Fruit fly (Drosophila melanogaster) S2 (cell line): ENCODE data around the gene Adi1.

Source experiments
- CG8478 ChIP-seq: fragments of >200 bp; optimal IDR thresholded peaks from 2 replicates; lab custom pipeline; 2018
- CTCF ChIP-seq, 2 experiments: fragments of >200 bp; optimal IDR thresholded peaks; 2 replicates each; lab custom pipeline; 2018

DNA sequence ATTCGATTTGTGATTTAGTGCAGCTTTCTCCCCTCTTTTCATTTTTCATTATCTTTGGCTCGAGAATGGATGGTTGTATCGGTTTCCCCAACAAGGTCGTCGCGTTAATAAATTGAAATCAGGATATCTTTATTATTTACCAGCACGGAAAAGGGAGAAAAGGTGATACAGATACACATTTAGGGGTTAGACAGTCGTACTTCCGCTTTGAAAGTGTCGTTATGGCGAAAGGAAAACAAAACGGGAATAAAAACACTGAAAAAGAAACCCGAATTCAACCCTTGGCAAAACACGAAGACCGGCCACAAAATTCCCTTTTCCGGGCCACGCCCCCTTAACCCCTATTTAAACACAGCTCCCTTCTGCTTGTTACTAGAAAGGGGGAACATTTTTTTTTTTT, 21.3 kb downstream of the Adi1 start:
- no peak for TF ChIP-seq CTCF (optimal IDR thresholded peaks at IDR 0.05; lab: Kevin White, UChicago)
- no peak for TF ChIP-seq CG8478
